Fruit fly (Drosophila melanogaster) whole organism, embryonic: ENCODE data around the gene Rnb.

Experiments
- BtbVII ChIP-seq: fragments of 200-800 bp; sonication (Bioruptor generic); optimal IDR thresholded peaks from 3 replicates; lab custom pipeline; 2017; ENCODE audit warnings: missing biosample characterization, mild to moderate bottlenecking, missing genetic modification characterization
- CG11247 ChIP-seq: fragments of 200-800 bp; sonication (Bioruptor generic); IDR thresholded peaks from 2 replicates; pipeline ENCODE4 v1.3.6; 2022; ENCODE audit warnings: missing biosample characterization, missing genetic modification characterization
- CG11456 ChIP-seq: fragments of 200-800 bp; sonication (Bioruptor generic); IDR thresholded peaks from 3 replicates; pipeline ENCODE4 v1.3.6; 2022; ENCODE audit warnings: missing biosample characterization, missing genetic modification characterization
- CG15696 ChIP-seq: fragments of 200-800 bp; sonication (Bioruptor generic); optimal IDR thresholded peaks from 2 replicates; lab custom pipeline; 2019; ENCODE audit warnings: missing biosample characterization, mild to moderate bottlenecking, missing genetic modification characterization, moderate library complexity
- CG34376 ChIP-seq: fragments of 200-800 bp; sonication (Bioruptor generic); optimal IDR thresholded peaks from 2 replicates; lab custom pipeline; 2018; ENCODE audit warnings: missing biosample characterization, mild to moderate bottlenecking, missing genetic modification characterization
- CG7745 ChIP-seq: fragments of 200-800 bp; sonication (Bioruptor generic); optimal IDR thresholded peaks from 2 replicates; lab custom pipeline; 2018; ENCODE audit warnings: missing biosample characterization, mild to moderate bottlenecking, missing genetic modification characterization, moderate library complexity
- D ChIP-seq, 2 experiments: fragments of 200-800 bp in 1 of 2; fragments of >200 bp in 1 of 2; sonication (Bioruptor generic) in 1 of 2; optimal IDR thresholded peaks; 2 replicates in 1 of 2; 3 replicates in 1 of 2; lab custom pipeline; 2017; ENCODE audit warnings: mild to moderate bottlenecking in 1 of 2, missing biosample characterization in 1 of 2, missing genetic modification characterization in 1 of 2, missing genetic modification reagents in 1 of 2
- E2f2 ChIP-seq: fragments of 200-800 bp; sonication (Bioruptor generic); IDR thresholded peaks from 2 replicates; pipeline ENCODE4 v1.3.6; 2022; ENCODE audit warnings: missing biosample characterization, missing genetic modification characterization
- nmo ChIP-seq: fragments of 200-800 bp; sonication (Bioruptor generic); optimal IDR thresholded peaks from 2 replicates; lab custom pipeline; 2018; ENCODE audit warnings: missing biosample characterization, mild to moderate bottlenecking, missing genetic modification characterization, moderate library complexity

dm6 chr3R:29758734-29759131, 40.4 kb downstream of the Rnb start:
- TF ChIP-seq CG11456 (GFP tag; lab: Robert Waterston, UW) (no peak), CG34376 (no peak), E2f2 (GFP tag; lab: Robert Waterston, UW) (no peak), nmo (no peak), CG11247 (GFP tag; lab: Robert Waterston, UW) (no peak), CG15696 (tag; lab: Kevin White, UChicago) (no peak), D (optimal IDR thresholded peaks at IDR 0.05; lab: Kevin White, UChicago) (no peak), D (GFP tag; optimal IDR thresholded peaks at IDR 0.05; lab: Kevin White, UChicago) (no peak), CG7745 (tag; lab: Kevin White, UChicago) (no peak), BtbVII (GFP tag; lab: Kevin White, UChicago) (no peak)
